Fruit fly (Drosophila melanogaster) whole organism, wandering third instar larva: ENCODE results near the gene Tpt.
A peak's percentile ranks its signal among the peaks of the same experiment; 100 is the strongest.

Experiments
- Abd-B ChIP-seq: fragments of >200 bp; optimal IDR thresholded peaks from 2 replicates; lab custom pipeline; 2017; ENCODE audit warnings: missing biosample characterization, missing genetic modification characterization
- Dif ChIP-seq: fragments of 200-275, 200-300 bp; sonication (Bioruptor generic); optimal IDR thresholded peaks from 2 replicates; lab custom pipeline; 2018; ENCODE audit warnings: missing biosample characterization, missing genetic modification characterization; ENCODE audit not compliant: partially characterized antibody
- Jra ChIP-seq: sonication (Bioruptor generic); optimal IDR thresholded peaks from 2 replicates; lab custom pipeline; 2016; ENCODE audit warnings: missing biosample characterization, missing genetic modification characterization
- OdsH ChIP-seq: fragments of 200-800 bp; sonication (Bioruptor generic); optimal IDR thresholded peaks from 2 replicates; lab custom pipeline; 2016; ENCODE audit warnings: missing biosample characterization, mild to moderate bottlenecking, missing genetic modification characterization
- dmrt93B ChIP-seq: fragments of 200-800 bp; sonication (Bioruptor generic); optimal IDR thresholded peaks from 2 replicates; lab custom pipeline; 2018; ENCODE audit warnings: missing biosample characterization, mild to moderate bottlenecking, missing genetic modification characterization
- ey ChIP-seq: fragments of 200-800 bp; sonication (Bioruptor generic); optimal IDR thresholded peaks from 2 replicates; lab custom pipeline; 2016; ENCODE audit warnings: missing biosample characterization, missing genetic modification characterization
- psq ChIP-seq: fragments of 200-800 bp; sonication (Bioruptor generic); optimal IDR thresholded peaks from 3 replicates; lab custom pipeline; 2017; ENCODE audit warnings: missing biosample characterization, mild to moderate bottlenecking, missing genetic modification characterization, moderate library complexity
- sv ChIP-seq: fragments of 200-800 bp; sonication (Bioruptor generic); optimal IDR thresholded peaks from 3 replicates; lab custom pipeline; 2016; ENCODE audit warnings: missing biosample characterization, missing genetic modification characterization
- tai ChIP-seq: sonication (Bioruptor generic); optimal IDR thresholded peaks from 2 replicates; lab custom pipeline; 2016; ENCODE audit warnings: missing biosample characterization, missing genetic modification characterization
- woc ChIP-seq: sonication (Bioruptor generic); optimal IDR thresholded peaks from 2 replicates; lab custom pipeline; 2016; ENCODE audit warnings: missing biosample characterization, mild to moderate bottlenecking, missing genetic modification characterization

DNA sequence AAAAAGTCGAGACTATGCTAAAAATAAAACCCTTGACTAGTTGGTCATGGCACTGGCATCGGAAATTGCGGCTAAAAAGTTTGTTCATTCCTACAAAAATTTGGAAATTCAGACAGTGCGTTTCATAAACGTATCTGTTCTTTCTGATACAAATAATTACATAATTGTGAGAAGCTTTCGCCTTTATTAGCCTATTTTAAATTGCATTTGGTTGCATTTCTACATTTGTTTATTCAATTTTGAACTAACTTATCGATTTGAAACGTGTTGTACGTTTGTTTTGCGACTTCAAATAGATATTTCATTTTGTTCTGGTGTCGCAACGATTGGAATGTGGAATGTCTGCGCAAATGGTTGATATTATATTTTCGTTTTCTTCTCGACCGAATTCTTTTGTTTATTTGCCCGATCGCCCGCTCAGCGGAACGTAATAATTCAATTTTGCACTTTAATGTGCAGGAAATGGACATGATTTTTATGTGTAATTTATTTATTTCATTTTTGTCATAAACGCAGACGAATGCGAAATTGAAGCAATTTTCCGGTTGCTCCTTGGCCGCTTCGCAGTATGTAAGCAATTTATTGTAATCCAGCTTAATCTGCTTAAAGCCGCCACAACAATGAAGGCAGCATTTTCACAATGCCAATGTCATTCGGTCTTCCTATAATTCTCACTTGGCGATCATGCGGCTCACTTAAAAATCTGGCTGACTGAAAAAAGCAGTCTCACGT lies 41.1 kb upstream of the Tpt start:
- TF ChIP-seq Abd-B (GFP tag; lab: Kevin White, UChicago) = no peak
- TF ChIP-seq ey (GFP tag; lab: Kevin White, UChicago) = peak; percentile 32
- no peak for TF ChIP-seq tai
- no peak for TF ChIP-seq OdsH
- TF ChIP-seq psq = peak; percentile 3
- TF ChIP-seq woc = no peak
- TF ChIP-seq Jra (GFP tag; lab: Kevin White, UChicago) = no peak
- TF ChIP-seq Dif (GFP tag; lab: Kevin White, UChicago) = no peak
- TF ChIP-seq sv (GFP tag; lab: Kevin White, UChicago) = no peak
- no peak for TF ChIP-seq dmrt93B
